Worm (Caenorhabditis elegans) whole organism, L3 larva: ENCODE results near the gene npp-23.

ENCODE experiments used
- aly-2 ChIP-seq: fragments of 150-350 bp; optimal IDR thresholded peaks from 2 replicates; lab custom pipeline; 2014; ENCODE audit warnings: missing biosample characterization, missing genetic modification characterization
- fkh-2 ChIP-seq: fragments of 150-350 bp; optimal IDR thresholded peaks from 2 replicates; lab custom pipeline; 2014; ENCODE audit warnings: missing biosample characterization, missing genetic modification reagents, missing genetic modification characterization
- fos-1 ChIP-seq: fragments of 150-350 bp; optimal IDR thresholded peaks from 2 replicates; lab custom pipeline; 2014; ENCODE audit warnings: missing biosample characterization, missing genetic modification characterization
- lin-39 ChIP-seq: fragments of 150-350 bp; optimal IDR thresholded peaks from 2 replicates; lab custom pipeline; 2018; ENCODE audit warnings: missing biosample characterization, missing genetic modification reagents, missing genetic modification characterization
- nhr-25 ChIP-seq: sonication (generic microtip); optimal IDR thresholded peaks from 2 replicates; lab custom pipeline; 2017; ENCODE audit warnings: missing biosample characterization, missing genetic modification characterization
- pqm-1 ChIP-seq: fragments of 150-350 bp; optimal IDR thresholded peaks from 2 replicates; lab custom pipeline; 2017; ENCODE audit warnings: missing biosample characterization, missing genetic modification characterization, inconsistent platforms
- ztf-4 ChIP-seq: fragments of 150-350 bp; optimal IDR thresholded peaks from 2 replicates; lab custom pipeline; 2014; ENCODE audit warnings: missing biosample characterization, missing genetic modification characterization

- TF ChIP-seq aly-2 (tag; lab: Kevin White, UChicago) = no peak
- no peak for TF ChIP-seq ztf-4 (tag; lab: Kevin White, UChicago)
- no peak for TF ChIP-seq fos-1
- TF ChIP-seq lin-39 (tag; lab: Kevin White, UChicago) = no peak
- no peak for TF ChIP-seq fkh-2
- no peak for TF ChIP-seq nhr-25 (tag; lab: Kevin White, UChicago)
- no peak for TF ChIP-seq pqm-1 (tag; lab: Kevin White, UChicago)
Observed at ce11 chrIV:8916010-8916409, 46.5 kb upstream of the npp-23 start, which contains the start of gene C27B7.9.
